Worm (Caenorhabditis elegans): ENCODE measurements around the gene T14G8.6.
A peak's percentile ranks its signal among the peaks of the same experiment; 100 is the strongest.

DNA sequence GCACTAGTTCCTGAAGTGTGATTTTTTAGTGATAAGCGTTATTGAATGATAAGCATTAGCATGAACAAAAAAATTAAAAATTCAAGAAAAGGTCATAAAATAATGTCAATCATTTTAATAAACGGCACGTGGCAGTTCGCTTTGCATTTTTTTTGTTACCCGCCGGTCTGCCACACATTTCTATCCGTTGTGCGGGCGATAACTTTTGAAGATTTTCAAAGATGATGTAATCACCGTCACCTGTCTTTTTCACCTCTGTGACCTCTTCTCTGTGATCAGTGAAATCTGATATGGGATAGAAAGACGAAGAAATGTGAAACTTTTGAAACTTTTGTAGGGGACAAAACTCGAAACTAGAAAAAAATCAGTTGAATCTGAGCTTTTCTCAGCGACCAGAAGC lies 15.3 kb upstream of the T14G8.6 start:
- TF ChIP-seq madf-10 (tag; optimal IDR thresholded peaks at IDR 0.05) (no peak), madf-3 (GFP tag; IDR thresholded peaks at IDR 0.05) (no peak), ama-1 (optimal IDR thresholded peaks at IDR 0.05) (no peak), ama-1 (GFP tag; optimal IDR thresholded peaks at IDR 0.05) (no peak), lsy-27 (tag; optimal IDR thresholded peaks at IDR 0.05; ENCODE audit: borderline replicate concordance, insufficient read depth) (no peak), somi-1 (GFP tag; optimal IDR thresholded peaks at IDR 0.05) (no peak), sea-2 (GFP tag; IDR thresholded peaks at IDR 0.05) (no peak), ztf-26 (tag; optimal IDR thresholded peaks at IDR 0.05) (peak; percentile 23), athp-1 (tag; optimal IDR thresholded peaks at IDR 0.05) (no peak), snpc-4 (GFP tag; optimal IDR thresholded peaks at IDR 0.05) (no peak), snpc-4 (tag; optimal IDR thresholded peaks at IDR 0.05) (no peak), lag-1 (GFP tag; IDR thresholded peaks at IDR 0.05) (no peak), ZK185.1 (tag; optimal IDR thresholded peaks at IDR 0.05; ENCODE audit: poor library complexity, severe bottlenecking) (no peak)

Data from whole organism, young adult.